Worm (Caenorhabditis elegans) whole organism, L4/young adult: ENCODE results near the gene pals-30.

Experiments
- W03F9.2 ChIP-seq: fragments of 150-350 bp; optimal IDR thresholded peaks from 2 replicates; lab custom pipeline; 2014; ENCODE audit warnings: missing biosample characterization, missing genetic modification characterization
- dao-5 ChIP-seq: sonication (generic microtip); optimal IDR thresholded peaks from 2 replicates; lab custom pipeline; 2016; ENCODE audit warnings: missing genotype, missing genetic modification characterization, moderate library complexity, missing compliant biosample characterization

ce11 chrIV:14574282-14574869 is 22.6 kb upstream of the pals-30 start, which contains the start of the genes Y57G11B.3 and Y57G11B.5:
- TF ChIP-seq dao-5 (tag; lab: Kevin White, UChicago) (no peak), W03F9.2 (no peak)
